Fruit fly (Drosophila melanogaster) whole organism, adult: ENCODE measurements around the gene CG34447.

Experiments
- CG12768 ChIP-seq: fragments of 200-800 bp; sonication (Bioruptor generic); optimal IDR thresholded peaks from 2 replicates; lab custom pipeline; 2017; ENCODE audit warnings: missing biosample characterization, missing genetic modification characterization, mild to moderate bottlenecking, moderate library complexity, missing genetic modification reagents
- CG1620 ChIP-seq: fragments of 200-800 bp; sonication (Bioruptor generic); optimal IDR thresholded peaks from 2 replicates; lab custom pipeline; 2016; ENCODE audit warnings: missing biosample characterization, missing genetic modification characterization
- CG33017 ChIP-seq: fragments of 200-800 bp; sonication (Bioruptor generic); optimal IDR thresholded peaks from 2 replicates; lab custom pipeline; 2018; ENCODE audit warnings: missing biosample characterization, mild to moderate bottlenecking, missing genetic modification characterization, moderate library complexity
- Hr96 ChIP-seq: fragments of 200-800 bp; sonication (Bioruptor generic); optimal IDR thresholded peaks from 2 replicates; lab custom pipeline; 2016; ENCODE audit warnings: missing biosample characterization, missing genetic modification characterization
- cnc ChIP-seq, 2 experiments: fragments of >200 bp; optimal IDR thresholded peaks; 2 replicates each; lab custom pipeline; 2017
- ovo ChIP-seq: fragments of 200-800 bp; sonication (Bioruptor generic); optimal IDR thresholded peaks from 2 replicates; lab custom pipeline; 2016; ENCODE audit warnings: missing biosample characterization, missing genetic modification characterization

DNA sequence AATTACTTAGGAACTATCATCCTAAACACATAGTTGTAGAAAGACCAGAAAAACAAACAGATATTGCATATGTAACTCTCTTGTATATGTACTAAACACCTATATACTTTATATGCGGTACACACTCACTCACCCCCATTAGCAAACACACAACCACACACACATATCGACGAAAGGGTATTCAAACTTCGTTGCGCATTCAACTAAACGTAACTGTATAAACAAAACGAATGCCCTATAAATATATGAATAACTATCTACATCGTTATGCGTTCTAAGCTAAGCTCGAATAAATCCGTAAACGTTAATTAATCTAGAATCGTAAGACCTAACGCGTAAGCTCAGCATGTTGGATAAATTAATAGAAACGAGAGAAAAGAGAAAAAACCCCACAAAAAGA lies 39.4 kb upstream of the CG34447 start:
- TF ChIP-seq ovo (GFP tag; lab: Kevin White, UChicago) (no peak), CG12768 (GFP tag; lab: Kevin White, UChicago) (no peak), Hr96 (no peak), CG33017 (tag; lab: Kevin White, UChicago) (no peak), cnc (optimal IDR thresholded peaks at IDR 0.05; lab: Kevin White, UChicago) (no peak), CG1620 (GFP tag; lab: Kevin White, UChicago) (no peak)
